7 worm cellular contexts compared by ENCODE assay signal in genomic region chrII:15258668-15259067, ce11.
A peak's percentile ranks its signal among the peaks of the same experiment; 100 is the strongest.
TF ChIP-seq lines count a peak whose summit lies in the region.

No protein-coding gene starts in this region.

TF ChIP-seq in whole organism, L1 larva, 84 proteins besides CTCF, POLR2A, EP300 and RAD21 (continues in another document):
- TF ChIP-seq pag-3 (tag; optimal IDR thresholded peaks at IDR 0.05; lab: Kevin White, UChicago; ENCODE audit: borderline replicate concordance, insufficient read depth) (no peak), ces-1 (GFP tag; optimal IDR thresholded peaks at IDR 0.05; lab: Kevin White, UChicago) (no peak), unc-86 (tag; optimal IDR thresholded peaks at IDR 0.05; lab: Kevin White, UChicago) (no peak), ceh-90 (tag; optimal IDR thresholded peaks at IDR 0.05; lab: Kevin White, UChicago) (no peak), lin-35 (GFP tag; optimal IDR thresholded peaks at IDR 0.05; lab: Kevin White, UChicago) (peak in 1 of 2 experiments; percentile 31), ztf-11 (tag; optimal IDR thresholded peaks at IDR 0.05; lab: Kevin White, UChicago) (no peak), tbx-2 (tag; optimal IDR thresholded peaks at IDR 0.05; lab: Kevin White, UChicago) (peak; percentile 10), skn-1 (tag; optimal IDR thresholded peaks at IDR 0.05; lab: Kevin White, UChicago) (no peak), lin-14 (GFP tag; optimal IDR thresholded peaks at IDR 0.05; lab: Kevin White, UChicago) (peak; percentile 80), F16B12.6 (tag; optimal IDR thresholded peaks at IDR 0.05; lab: Kevin White, UChicago) (no peak), mef-2 (tag; optimal IDR thresholded peaks at IDR 0.05; lab: Kevin White, UChicago) (peak; percentile 87), nhr-28 (tag; optimal IDR thresholded peaks at IDR 0.05; lab: Kevin White, UChicago) (no peak), ceh-8 (GFP tag; optimal IDR thresholded peaks at IDR 0.05; lab: Kevin White, UChicago) (no peak)

TF ChIP-seq in whole organism, L2 larva, 48 proteins besides CTCF, POLR2A, EP300 and RAD21 (continues in another document):
- TF ChIP-seq nhr-77 (tag; optimal IDR thresholded peaks at IDR 0.05; lab: Kevin White, UChicago) (no peak), Y55F3AM.14 (GFP tag; optimal IDR thresholded peaks at IDR 0.05; lab: Kevin White, UChicago) (no peak), sma-9 (GFP tag; optimal IDR thresholded peaks at IDR 0.05; lab: Kevin White, UChicago) (peak; percentile 55), sma-9 (tag; optimal IDR thresholded peaks at IDR 0.05; lab: Kevin White, UChicago) (no peak), nhr-21 (tag; optimal IDR thresholded peaks at IDR 0.05; lab: Kevin White, UChicago) (no peak), aly-2 (tag; optimal IDR thresholded peaks at IDR 0.05; lab: Kevin White, UChicago) (no peak), nhr-12 (tag; optimal IDR thresholded peaks at IDR 0.05; lab: Kevin White, UChicago) (no peak), mdl-1 (tag; optimal IDR thresholded peaks at IDR 0.05; lab: Kevin White, UChicago) (no peak), mbf-1 (tag; optimal IDR thresholded peaks at IDR 0.05; lab: Kevin White, UChicago) (no peak), nhr-129 (tag; optimal IDR thresholded peaks at IDR 0.05; lab: Kevin White, UChicago) (peak; percentile 55), ztf-1 (GFP tag; conservative IDR thresholded peaks at IDR 0.05; lab: Robert Waterston, UW) (no peak), nhr-25 (tag; optimal IDR thresholded peaks at IDR 0.05; lab: Kevin White, UChicago) (no peak), ama-1 (optimal IDR thresholded peaks at IDR 0.05; lab: Kevin White, UChicago) (no peak), fos-1 (tag; optimal IDR thresholded peaks at IDR 0.05; lab: Kevin White, UChicago) (peak; percentile 45)

TF ChIP-seq in whole organism, L3 larva, 47 proteins besides CTCF, POLR2A, EP300 and RAD21 (continues in another document):
- no peak for TF ChIP-seq ceh-82 (tag; optimal IDR thresholded peaks at IDR 0.05; lab: Kevin White, UChicago)
- peak; percentile 14 for TF ChIP-seq egl-5 (tag; optimal IDR thresholded peaks at IDR 0.05; lab: Kevin White, UChicago)
- no peak for TF ChIP-seq nhr-67 (tag; optimal IDR thresholded peaks at IDR 0.05; lab: Kevin White, UChicago)
- no peak for TF ChIP-seq unc-39 (tag; optimal IDR thresholded peaks at IDR 0.05; lab: Kevin White, UChicago)
- no peak for TF ChIP-seq daf-12 (tag; optimal IDR thresholded peaks at IDR 0.05; lab: Kevin White, UChicago)
- no peak for TF ChIP-seq pqm-1 (tag; optimal IDR thresholded peaks at IDR 0.05; lab: Kevin White, UChicago)
- no peak for TF ChIP-seq R02D3.7 (tag; optimal IDR thresholded peaks at IDR 0.05; lab: Kevin White, UChicago)
- peak; percentile 77 for TF ChIP-seq nfya-1 (tag; optimal IDR thresholded peaks at IDR 0.05; lab: Kevin White, UChicago; ENCODE audit: insufficient read depth)
- peak; percentile 31 for TF ChIP-seq lin-15B (tag; optimal IDR thresholded peaks at IDR 0.05; lab: Kevin White, UChicago)
- TF ChIP-seq mdl-1 (tag; optimal IDR thresholded peaks at IDR 0.05; lab: Kevin White, UChicago): no peak
- TF ChIP-seq snpc-4 (tag; optimal IDR thresholded peaks at IDR 0.05; lab: Kevin White, UChicago): no peak
- TF ChIP-seq nhr-25 (tag; optimal IDR thresholded peaks at IDR 0.05; lab: Kevin White, UChicago): no peak
- TF ChIP-seq skn-1 (tag; optimal IDR thresholded peaks at IDR 0.05; lab: Kevin White, UChicago): peak; percentile 29
- no peak for TF ChIP-seq nhr-11 (tag; optimal IDR thresholded peaks at IDR 0.05; lab: Kevin White, UChicago)

TF ChIP-seq in whole organism, L4 larva, 104 proteins besides CTCF, POLR2A, EP300 and RAD21 (continues in another document):
- 0 out of 2 replicates have a peak, but pooled peaks have one; percentile 15 for TF ChIP-seq dmd-6 (GFP tag; IDR thresholded peaks at IDR 0.05; lab: Robert Waterston, UW)
- no peak for TF ChIP-seq nhr-76 (tag; optimal IDR thresholded peaks at IDR 0.05; lab: Kevin White, UChicago)
- no peak for TF ChIP-seq lin-13 (GFP tag; optimal IDR thresholded peaks at IDR 0.05; lab: Kevin White, UChicago)
- peak; percentile 40 for TF ChIP-seq nhr-11 (tag; optimal IDR thresholded peaks at IDR 0.05; lab: Kevin White, UChicago)
- peak in 1 of 2 experiments; percentile 25 for TF ChIP-seq lsy-2 (tag; optimal IDR thresholded peaks at IDR 0.05; lab: Kevin White, UChicago)
- peak; percentile 39; the same call in 1 of the 2 replicates for TF ChIP-seq set-16 (GFP tag; IDR thresholded peaks at IDR 0.05; lab: Robert Waterston, UW)
- peak; percentile 50; the same call in 1 of the 2 replicates for TF ChIP-seq hmg-1.1 (GFP tag; IDR thresholded peaks at IDR 0.05; lab: Robert Waterston, UW)
- TF ChIP-seq mep-1 (tag; optimal IDR thresholded peaks at IDR 0.05; lab: Kevin White, UChicago): peak; percentile 22
- peak in 1 of 2 experiments; percentile 13 for TF ChIP-seq daf-16 (GFP tag; optimal IDR thresholded peaks at IDR 0.05; lab: Kevin White, UChicago)
- peak; percentile 6 for TF ChIP-seq daf-16 (tag; optimal IDR thresholded peaks at IDR 0.05; lab: Kevin White, UChicago)
- no peak for TF ChIP-seq zfp-3 (GFP tag; conservative IDR thresholded peaks at IDR 0.05; lab: Robert Waterston, UW)
- no peak for TF ChIP-seq cey-2 (tag; optimal IDR thresholded peaks at IDR 0.05; lab: Kevin White, UChicago; ENCODE audit: borderline replicate concordance, insufficient read depth)
- no peak for TF ChIP-seq saeg-2 (GFP tag; IDR thresholded peaks at IDR 0.05; lab: Robert Waterston, UW)

TF ChIP-seq in whole organism, late embryonic, 69 proteins besides CTCF, POLR2A, EP300 and RAD21:
- TF ChIP-seq pag-3 (tag; optimal IDR thresholded peaks at IDR 0.05; lab: Kevin White, UChicago; ENCODE audit: borderline replicate concordance): no peak
- peak; percentile 46 for TF ChIP-seq nfya-1 (tag; optimal IDR thresholded peaks at IDR 0.05; lab: Kevin White, UChicago)
- peak; percentile 57 for TF ChIP-seq ceh-48 (tag; optimal IDR thresholded peaks at IDR 0.05; lab: Kevin White, UChicago)
- no peak for TF ChIP-seq pha-4 (tag; optimal IDR thresholded peaks at IDR 0.05; lab: Kevin White, UChicago)
- TF ChIP-seq eyg-1 (tag; optimal IDR thresholded peaks at IDR 0.05; lab: Kevin White, UChicago): no peak
- TF ChIP-seq mec-3 (tag; optimal IDR thresholded peaks at IDR 0.05; lab: Kevin White, UChicago; ENCODE audit: borderline replicate concordance): no peak
- no peak for TF ChIP-seq che-1 (tag; optimal IDR thresholded peaks at IDR 0.05; lab: Kevin White, UChicago)
- TF ChIP-seq lin-11 (tag; optimal IDR thresholded peaks at IDR 0.05; lab: Kevin White, UChicago): no peak
- no peak for TF ChIP-seq pha-2 (tag; optimal IDR thresholded peaks at IDR 0.05; lab: Kevin White, UChicago)
- no peak for TF ChIP-seq hlh-8 (tag; optimal IDR thresholded peaks at IDR 0.05; lab: Kevin White, UChicago)
- no peak for TF ChIP-seq dmd-4 (tag; optimal IDR thresholded peaks at IDR 0.05; lab: Kevin White, UChicago; ENCODE audit: borderline replicate concordance)
- TF ChIP-seq C08G9.2 (tag; optimal IDR thresholded peaks at IDR 0.05; lab: Kevin White, UChicago): no peak
- no peak for TF ChIP-seq pax-1 (tag; optimal IDR thresholded peaks at IDR 0.05; lab: Kevin White, UChicago)
- TF ChIP-seq ceh-6 (GFP tag; optimal IDR thresholded peaks at IDR 0.05; lab: Kevin White, UChicago): no peak
- no peak for TF ChIP-seq sox-4 (tag; optimal IDR thresholded peaks at IDR 0.05; lab: Kevin White, UChicago)

TF ChIP-seq in whole organism, mixed stage, embryonic, 35 proteins besides CTCF, POLR2A, EP300 and RAD21:
- TF ChIP-seq zip-8 (tag; optimal IDR thresholded peaks at IDR 0.05; lab: Kevin White, UChicago) (no peak), unc-120 (tag; optimal IDR thresholded peaks at IDR 0.05; lab: Kevin White, UChicago; ENCODE audit: poor library complexity, severe bottlenecking) (peak; percentile 69)

TF ChIP-seq in whole organism, young adult, 124 proteins besides CTCF, POLR2A, EP300 and RAD21:
- TF ChIP-seq nhr-80 (tag; optimal IDR thresholded peaks at IDR 0.05; lab: Kevin White, UChicago) (peak; percentile 36), zfh-2 (GFP tag; conservative IDR thresholded peaks at IDR 0.05; lab: Robert Waterston, UW) (peak; percentile 57), hmg-1.2 (GFP tag; IDR thresholded peaks at IDR 0.05; lab: Robert Waterston, UW) (peak; percentile 50; the same call in 1 of the 2 replicates), ZK185.1 (tag; optimal IDR thresholded peaks at IDR 0.05; lab: Kevin White, UChicago; ENCODE audit: poor library complexity, severe bottlenecking) (no peak)
